Worm (Caenorhabditis elegans): ENCODE results near the gene W08G11.3.
"Not testable (repeated sequence)": the region's sequence is repeated elsewhere in the genome, so short reads cannot be mapped to it uniquely, and the experiment has no call there.

The W08G11.3 gene

DNA sequence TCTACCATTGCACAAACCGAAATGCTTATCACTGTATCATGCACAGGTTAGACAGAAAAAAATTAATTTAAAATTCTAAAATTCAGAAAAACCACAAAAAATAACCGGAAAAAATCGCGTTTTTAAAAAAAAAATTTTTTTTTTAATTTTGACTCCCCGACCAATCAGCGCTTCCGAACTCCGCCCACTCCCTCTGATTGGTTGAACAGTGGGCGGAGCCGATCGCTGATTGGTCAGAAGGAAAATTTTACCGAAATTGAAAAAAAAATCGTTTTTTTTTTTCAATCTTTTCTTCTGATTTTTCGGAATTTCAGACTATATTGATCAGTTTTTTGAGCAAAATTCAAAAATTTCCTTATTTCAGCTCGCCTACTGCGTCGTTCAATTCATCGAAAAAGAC is 6.1 kb upstream of the W08G11.3 start:
- no peak for TF ChIP-seq unc-62 (GFP tag; optimal IDR thresholded peaks at IDR 0.05)

DNA sequence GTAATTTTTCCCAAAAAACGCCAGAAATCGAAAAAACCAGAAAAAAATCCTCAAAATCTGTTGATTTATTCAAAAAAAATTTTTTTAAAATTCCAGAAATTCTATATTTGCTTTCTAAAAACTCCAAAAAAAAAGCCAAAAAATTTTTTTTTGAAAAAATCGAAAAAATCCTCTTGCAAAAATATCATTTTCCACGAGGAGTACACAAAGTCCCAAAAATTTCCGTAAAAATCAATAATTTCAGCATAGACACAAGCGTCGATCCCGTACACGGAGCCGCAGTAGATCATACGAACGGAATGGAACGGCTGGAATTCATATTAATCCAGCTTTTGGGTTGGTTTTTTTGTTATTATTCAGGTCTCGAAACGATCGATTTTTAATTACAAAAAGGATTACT is 662 bp downstream of the W08G11.3 start:
- no peak for TF ChIP-seq unc-62 (GFP tag; optimal IDR thresholded peaks at IDR 0.05)

DNA sequence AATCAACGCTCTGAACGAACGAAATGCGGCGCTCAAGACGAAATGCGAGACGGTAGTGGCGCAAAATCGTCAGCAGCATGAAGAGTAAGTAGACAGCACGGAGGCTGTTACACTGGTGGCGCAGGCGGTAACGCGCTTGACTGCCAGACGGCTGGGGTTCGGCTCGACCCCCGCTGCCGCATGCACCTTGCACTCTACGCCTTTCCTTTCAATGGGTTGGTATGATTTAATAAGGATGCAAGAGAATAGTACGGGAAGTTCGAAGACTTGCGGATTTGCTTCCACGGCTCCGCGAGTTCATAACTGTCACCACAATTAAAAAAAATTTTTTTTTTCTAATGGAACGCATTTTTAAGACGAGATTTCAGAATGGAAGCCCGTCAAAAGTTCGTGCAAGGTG is 2.6 kb downstream of the W08G11.3 start:
- TF ChIP-seq unc-62 (GFP tag; optimal IDR thresholded peaks at IDR 0.05) = no peak

DNA sequence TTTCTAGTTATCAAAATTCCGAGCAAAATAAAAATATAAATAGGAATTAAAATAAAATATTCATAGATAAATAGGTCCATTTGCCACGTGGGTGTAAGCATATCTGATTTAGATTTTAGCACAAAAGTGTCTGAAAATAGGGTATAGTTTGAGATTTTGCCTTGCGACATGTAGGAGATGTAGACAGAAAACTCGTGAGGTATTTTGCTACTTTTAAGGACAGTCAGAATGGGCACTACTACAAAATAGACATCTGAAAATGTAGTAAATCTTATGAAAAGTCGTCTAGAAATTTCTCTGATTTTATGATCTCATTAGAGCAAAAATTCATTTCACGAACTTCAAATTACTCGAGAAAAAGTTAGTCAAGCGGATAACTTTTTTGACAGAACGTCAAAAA is 7.2 kb downstream of the W08G11.3 start, which contains the start of gene srv-34:
TSS of gene srv-34 (minus strand) at position 101 of the 400 bp plus-strand sequence.
- TF ChIP-seq unc-62 (GFP tag; optimal IDR thresholded peaks at IDR 0.05) = no peak

DNA sequence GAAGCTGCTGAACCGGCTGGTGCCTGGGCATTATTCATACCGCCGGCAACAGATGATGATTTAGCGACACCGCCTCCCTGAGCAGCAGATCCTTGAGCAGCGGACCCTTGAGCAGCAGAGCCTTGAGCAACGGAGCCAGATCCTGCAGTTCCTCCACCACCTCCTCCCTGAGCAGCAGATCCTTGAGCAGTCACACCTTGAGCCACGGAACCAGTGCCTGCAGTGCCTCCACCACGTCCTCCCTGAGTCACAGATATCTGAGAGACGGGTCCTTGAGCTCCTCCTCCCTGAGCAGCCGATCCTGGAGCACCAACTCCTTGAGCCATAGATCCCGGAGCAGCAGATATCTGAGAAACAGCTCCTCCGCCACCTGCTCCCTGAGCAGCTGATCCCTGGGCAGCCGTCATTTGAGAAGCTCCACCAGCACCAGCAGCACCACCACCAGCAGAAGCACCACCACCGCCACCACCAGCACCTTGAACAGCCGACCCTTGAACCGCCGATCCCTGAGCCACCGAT is 9.0 kb downstream of the W08G11.3 start:
- no peak for TF ChIP-seq unc-62 (GFP tag; optimal IDR thresholded peaks at IDR 0.05)

DNA sequence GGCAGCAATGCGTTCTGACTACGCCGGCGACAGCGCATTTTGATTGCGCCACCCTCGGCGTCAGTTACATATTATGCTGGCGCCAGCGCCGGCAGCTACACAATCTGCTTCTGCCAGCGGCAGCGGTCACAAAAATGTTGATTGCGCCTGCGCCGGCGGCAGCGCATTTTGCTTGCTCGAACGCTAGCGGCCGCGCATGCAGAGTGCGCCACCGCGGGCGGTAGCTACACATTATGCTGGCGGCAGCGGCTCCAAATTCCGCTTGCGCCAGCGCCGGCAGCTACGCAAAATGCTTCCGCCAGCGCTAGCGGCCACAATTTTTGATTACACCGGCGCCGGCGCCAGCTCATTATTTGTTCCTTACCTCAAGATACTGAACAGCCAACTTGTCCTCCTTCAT is 9.7 kb downstream of the W08G11.3 start:
- TF ChIP-seq unc-62 (GFP tag; optimal IDR thresholded peaks at IDR 0.05) = no peak

DNA sequence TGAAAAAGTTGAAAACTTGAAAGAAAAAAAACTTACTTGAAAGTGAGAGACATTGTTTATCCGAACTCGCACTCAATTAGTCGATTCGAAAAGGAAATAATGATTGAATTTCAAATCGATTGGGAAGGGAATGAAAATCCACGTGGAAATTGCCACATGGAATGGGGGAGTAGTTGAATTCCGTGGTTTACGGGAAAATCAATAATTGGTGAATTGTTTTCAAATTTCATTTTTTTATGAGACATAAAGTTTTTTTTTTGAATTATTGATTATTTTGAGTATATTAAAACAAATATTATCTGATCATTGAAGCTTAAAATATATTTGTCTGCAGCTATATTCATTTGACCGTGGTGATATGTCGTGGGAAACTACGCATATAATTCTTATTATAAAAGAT is 10.4 kb downstream of the W08G11.3 start, which contains the start of gene F13A7.1:
TSS of gene F13A7.1 (minus strand) at position 101 of the 400 bp plus-strand sequence.
- TF ChIP-seq unc-62 (GFP tag; optimal IDR thresholded peaks at IDR 0.05) = no peak

DNA sequence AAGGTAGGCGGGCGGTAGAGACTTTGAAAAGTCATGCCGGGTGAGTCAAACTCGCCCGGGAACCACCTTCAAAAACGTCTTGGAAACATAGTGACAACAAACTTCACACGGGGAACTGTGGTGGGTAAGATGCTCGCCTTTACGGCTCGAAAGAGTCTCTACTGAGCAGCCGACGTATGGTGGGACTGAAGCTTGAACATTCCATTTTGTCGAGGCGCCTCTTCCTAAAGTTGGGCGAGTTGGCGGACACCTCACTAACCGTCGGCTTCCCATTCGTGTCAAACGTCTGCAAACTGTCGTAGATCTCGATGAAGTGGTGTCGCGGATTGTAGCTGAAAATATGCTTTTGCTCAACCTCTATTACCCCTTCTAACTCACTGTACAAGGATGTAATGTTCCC is 15.5 kb downstream of the W08G11.3 start:
- no peak for TF ChIP-seq unc-62 (GFP tag; optimal IDR thresholded peaks at IDR 0.05)

DNA sequence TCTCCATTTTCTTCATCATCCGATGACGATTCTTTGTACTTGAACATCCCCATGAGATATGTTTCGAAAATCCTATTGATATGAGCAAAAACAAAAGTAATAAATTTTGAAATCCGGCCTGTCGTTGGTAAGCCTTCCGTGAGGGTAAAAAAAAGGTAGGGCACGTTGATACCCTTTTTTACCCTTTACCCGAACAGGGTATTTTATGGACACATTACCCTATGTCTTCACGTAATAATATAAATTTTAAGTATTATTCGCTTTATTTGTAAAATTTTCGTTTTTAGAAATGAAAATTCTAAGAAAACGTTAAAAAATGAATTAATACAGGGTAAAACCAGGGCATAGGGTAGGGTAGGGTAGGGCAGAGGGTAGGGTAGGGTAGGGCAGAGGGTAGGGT is 16.2 kb downstream of the W08G11.3 start, which contains the start of gene F13A7.7:
TSS of gene F13A7.7 (minus strand) at position 101 of the 400 bp plus-strand sequence.
- not testable (repeated sequence) for TF ChIP-seq unc-62 (GFP tag; optimal IDR thresholded peaks at IDR 0.05)

DNA sequence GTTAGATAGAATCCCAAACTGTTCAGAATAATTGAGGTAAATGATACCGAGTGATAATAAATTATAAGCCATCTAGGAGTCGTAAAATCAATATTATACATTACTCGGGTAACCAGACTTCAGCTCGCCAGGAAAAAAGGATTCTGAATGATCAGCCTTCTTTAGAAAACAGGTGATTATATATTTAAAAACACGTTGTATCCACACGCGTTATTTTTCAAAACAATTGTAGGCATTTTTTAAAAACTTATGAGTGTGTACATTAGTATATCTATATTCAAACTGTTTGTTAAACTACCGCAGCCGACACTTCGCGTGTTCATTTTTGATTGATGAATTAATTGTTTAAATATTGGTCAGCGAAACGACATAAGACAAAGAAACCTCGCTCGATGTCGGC is 20.8 kb downstream of the W08G11.3 start, which contains the start of gene sri-65:
TSS of gene sri-65 (minus strand) at position 101 of the 400 bp plus-strand sequence.
- TF ChIP-seq unc-62 (GFP tag; optimal IDR thresholded peaks at IDR 0.05) = no peak

DNA sequence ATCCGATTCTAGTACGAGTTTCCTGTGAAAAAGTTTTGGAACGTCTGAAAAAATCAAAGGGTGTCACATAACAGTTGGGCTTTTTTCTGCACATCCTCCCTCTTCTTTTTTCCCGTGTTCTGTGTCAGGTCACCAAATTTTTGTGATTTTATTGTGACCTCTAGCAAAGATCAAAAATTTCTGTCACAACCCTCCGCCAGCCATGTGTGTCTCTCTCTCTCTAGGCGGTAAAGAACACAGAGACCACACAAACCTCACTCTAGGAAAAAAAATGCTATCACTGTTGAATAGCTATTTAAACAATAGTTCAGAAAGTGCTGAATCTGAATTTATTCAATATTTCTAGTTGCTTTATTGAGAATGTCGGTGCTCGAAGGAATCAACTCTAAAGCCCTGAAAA is 23.2 kb downstream of the W08G11.3 start, which contains the start of gene gst-44:
TSS of gene gst-44 (plus strand) at position 237 of the 400 bp plus-strand sequence.
- TF ChIP-seq unc-62 (GFP tag; optimal IDR thresholded peaks at IDR 0.05) = no peak

DNA sequence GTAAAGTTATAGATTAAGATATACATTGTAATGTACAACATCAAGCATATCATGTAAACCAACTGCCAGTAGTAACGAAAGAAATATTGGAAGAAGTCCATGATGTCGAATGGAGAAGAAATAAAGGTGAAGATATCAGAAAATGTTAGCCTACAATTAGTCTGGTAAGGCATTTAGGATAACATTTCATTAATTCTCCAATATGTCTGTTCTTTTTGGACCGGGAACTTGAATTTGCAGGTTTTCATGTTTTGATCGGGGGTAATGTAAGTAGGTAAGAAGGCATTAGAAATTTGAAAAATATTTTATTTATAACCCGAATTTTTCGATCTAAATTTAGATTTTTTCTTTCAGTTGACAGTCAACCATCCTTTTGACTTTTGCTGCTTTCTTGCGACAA is 26.2 kb downstream of the W08G11.3 start, which contains the start of gene srd-63:
TSS of gene srd-63 (minus strand) at position 101 of the 400 bp plus-strand sequence.
- no peak for TF ChIP-seq unc-62 (GFP tag; optimal IDR thresholded peaks at IDR 0.05)

DNA sequence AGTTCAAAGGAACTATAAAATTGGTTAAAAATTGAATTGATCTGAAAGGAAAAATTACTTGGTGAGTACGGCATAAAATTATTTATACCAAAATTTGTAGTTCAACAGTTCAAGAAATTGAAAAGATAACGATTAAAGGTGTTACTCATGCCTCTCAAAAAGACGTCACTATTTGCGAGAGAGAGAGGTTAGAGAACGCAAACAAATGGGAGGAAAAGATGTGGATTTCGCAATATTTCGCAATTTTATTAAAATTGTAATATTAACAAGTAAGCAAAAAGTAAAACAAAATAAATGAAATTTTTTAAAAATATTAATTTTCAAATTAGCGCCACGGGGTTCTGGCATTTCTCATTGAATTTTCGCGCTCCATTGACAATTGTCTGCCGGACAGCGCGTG is 27.6 kb downstream of the W08G11.3 start, which contains the start of gene F13A7.11:
TSS of gene F13A7.11 (minus strand) at position 174 of the 400 bp plus-strand sequence.
- no peak for TF ChIP-seq unc-62 (GFP tag; optimal IDR thresholded peaks at IDR 0.05)

DNA sequence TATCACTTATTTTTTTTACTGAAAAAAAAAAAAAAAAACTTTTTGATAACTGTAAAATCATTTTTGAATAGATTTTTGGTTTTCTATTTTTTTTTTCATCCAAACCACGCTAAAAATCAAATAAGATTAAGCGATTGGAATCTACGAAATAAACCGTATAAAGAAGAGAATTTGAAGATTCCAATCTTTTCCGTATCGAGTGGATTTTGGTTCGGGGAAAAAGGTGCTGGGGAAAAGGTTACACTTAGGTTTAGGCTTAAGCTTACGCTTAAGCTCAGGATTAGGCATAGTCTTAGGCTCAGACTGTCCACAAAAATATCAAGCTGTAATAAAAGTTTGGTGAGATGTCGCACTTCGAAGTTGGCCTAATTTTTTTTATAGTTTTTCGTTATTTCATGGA is 28.3 kb downstream of the W08G11.3 start, which contains the start of gene F13A7.12:
TSS of gene F13A7.12 (plus strand) at position 301 of the 400 bp plus-strand sequence.
- no peak for TF ChIP-seq unc-62 (GFP tag; optimal IDR thresholded peaks at IDR 0.05)

DNA sequence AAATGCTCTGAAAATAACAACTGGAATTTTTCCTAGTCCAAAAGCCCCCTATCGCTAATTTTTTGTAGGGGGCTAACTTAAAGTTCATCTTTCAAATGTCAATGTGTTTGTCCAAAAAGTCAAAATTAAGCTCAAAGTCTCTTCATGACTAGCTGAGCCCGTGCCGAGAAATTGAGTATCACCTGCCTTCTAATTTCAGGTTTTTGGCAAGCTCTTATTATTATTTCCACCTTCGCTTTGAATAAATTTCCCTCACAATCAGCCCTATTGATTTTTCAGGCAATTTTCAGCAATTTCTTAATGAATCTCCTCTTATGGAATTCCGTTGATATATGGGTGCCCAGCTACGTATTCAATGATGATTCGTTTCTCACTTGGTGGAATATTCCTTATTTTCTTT is 31.9 kb downstream of the W08G11.3 start, which contains the start of gene sre-36:
TSS of gene sre-36 (plus strand) at position 301 of the 400 bp plus-strand sequence.
- no peak for TF ChIP-seq unc-62 (GFP tag; optimal IDR thresholded peaks at IDR 0.05)

DNA sequence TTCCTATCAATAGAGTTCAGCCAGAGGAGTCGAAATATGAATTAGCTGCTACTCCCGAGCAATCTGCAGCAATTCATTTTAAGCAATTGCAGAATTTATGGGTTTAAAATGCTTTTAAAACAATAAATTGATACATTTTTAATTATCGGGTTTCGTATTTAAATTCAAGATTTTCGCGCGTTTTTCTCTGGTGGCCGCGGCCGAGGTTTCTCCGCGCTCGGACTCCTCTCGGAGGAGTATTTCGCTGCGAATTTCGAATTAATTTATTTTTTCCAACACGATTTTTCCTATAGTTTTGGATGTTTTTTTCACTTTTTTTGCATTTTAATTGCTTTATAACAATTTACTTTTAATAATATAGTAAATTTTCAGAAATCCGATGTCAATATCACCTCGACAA is 34.0 kb downstream of the W08G11.3 start, which contains the start of gene F13A7.14:
TSS of gene F13A7.14 (plus strand) at position 373 of the 400 bp plus-strand sequence.
- TF ChIP-seq unc-62 (GFP tag; optimal IDR thresholded peaks at IDR 0.05) = no peak

DNA sequence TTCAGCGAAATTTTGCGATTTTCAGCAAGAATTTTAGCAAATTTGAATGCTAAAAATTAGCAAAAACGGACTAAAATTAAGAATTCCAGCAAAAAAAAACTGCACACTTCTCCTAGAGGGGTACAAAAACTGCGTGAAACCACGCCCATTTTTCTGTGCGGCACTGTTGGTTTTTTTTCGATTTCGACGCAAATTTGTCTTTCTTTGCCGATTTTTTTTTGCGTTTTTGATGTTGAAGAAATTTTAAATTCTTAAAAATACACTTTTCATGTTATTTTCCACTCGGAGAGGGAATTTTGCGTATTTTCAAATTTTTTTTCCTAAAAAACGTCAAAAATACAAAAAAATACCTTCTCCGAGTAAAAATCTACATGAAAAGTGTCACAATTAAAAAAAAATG is 36.5 kb downstream of the W08G11.3 start, which contains the start of gene syp-1:
TSS of gene syp-1 (plus strand) at position 301 of the 400 bp plus-strand sequence.
- no peak for TF ChIP-seq unc-62 (GFP tag; optimal IDR thresholded peaks at IDR 0.05)

Data from whole organism, dauer.